Worm (Caenorhabditis elegans) whole organism, L4 larva: ENCODE measurements around the gene B0244.4.

Experiments used
- F37D6.2 ChIP-seq: sonication (generic microtip); optimal IDR thresholded peaks from 2 replicates; lab custom pipeline; 2016; ENCODE audit warnings: mild to moderate bottlenecking, missing genetic modification characterization, missing compliant biosample characterization
- ama-1 ChIP-seq: fragments of 150-350 bp; optimal IDR thresholded peaks from 2 replicates; lab custom pipeline; 2014; ENCODE audit warnings: inconsistent platforms, mixed read lengths
- duxl-1 ChIP-seq: sonication (generic microtip); optimal IDR thresholded peaks from 2 replicates; lab custom pipeline; 2016; ENCODE audit warnings: mild to moderate bottlenecking, missing genetic modification characterization, moderate library complexity, missing compliant biosample characterization; ENCODE audit not compliant: poor library complexity
- lin-15B ChIP-seq: fragments of 150-350 bp; sonication (generic microtip); optimal IDR thresholded peaks from 3 replicates; lab custom pipeline; 2014; ENCODE audit warnings: missing biosample characterization, missing genetic modification characterization
- unc-130 ChIP-seq: sonication (generic microtip); optimal IDR thresholded peaks from 2 replicates; lab custom pipeline; 2016; ENCODE audit warnings: missing genetic modification reagents, missing genetic modification characterization, missing compliant biosample characterization
- vab-7 ChIP-seq: fragments of 200-800 bp; sonication (Bioruptor generic); IDR thresholded peaks from 2 replicates; pipeline ENCODE4 v1.3.6; 2022; ENCODE audit warnings: missing genetic modification reagents, missing genetic modification characterization, missing compliant biosample characterization

DNA sequence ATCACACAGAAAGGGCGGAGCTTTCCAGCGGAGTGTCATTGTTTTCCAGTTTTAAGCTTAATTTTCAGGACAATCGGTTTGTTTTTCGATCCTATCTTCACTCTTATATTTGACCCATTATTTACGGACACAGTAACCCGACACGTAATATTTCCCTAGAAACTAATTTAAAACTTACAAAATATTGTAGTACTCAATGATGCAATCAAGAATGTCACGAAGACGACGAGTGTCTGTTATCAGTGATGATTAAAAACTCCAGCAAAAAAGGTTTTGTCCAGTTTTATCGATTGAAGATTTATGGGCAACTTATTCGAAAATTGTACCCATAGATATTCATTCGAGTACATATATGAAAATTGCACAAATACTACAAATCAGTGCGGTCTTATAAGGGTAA, 14.4 kb upstream of the B0244.4 start, which contains the start of gene B0244.17:
- TF ChIP-seq vab-7 (GFP tag; lab: Robert Waterston, UW) = no peak
- TF ChIP-seq duxl-1 = no peak
- TF ChIP-seq unc-130 = no peak
- TF ChIP-seq lin-15B = no peak
- TF ChIP-seq F37D6.2 (tag; lab: Kevin White, UChicago) = no peak
- TF ChIP-seq ama-1 = no peak
